Worm (Caenorhabditis elegans): ENCODE results near the gene Y57G11C.1147.

The Y57G11C.1147 gene

ce11 chrIV:14824201-14824600 lies 26.9 kb upstream of the Y57G11C.1147 start:
- TF ChIP-seq ztf-11 (tag; optimal IDR thresholded peaks at IDR 0.05) (no peak), nhr-25 (tag; optimal IDR thresholded peaks at IDR 0.05) (no peak), mbf-1 (tag; optimal IDR thresholded peaks at IDR 0.05) (no peak), ztf-1 (GFP tag; conservative IDR thresholded peaks at IDR 0.05) (0 out of 2 replicates have a peak, but pooled peaks have one; percentile 62), nhr-6 (tag; optimal IDR thresholded peaks at IDR 0.05) (no peak), blmp-1 (tag; optimal IDR thresholded peaks at IDR 0.05; ENCODE audit: insufficient read depth) (no peak), sem-4 (tag; optimal IDR thresholded peaks at IDR 0.05) (no peak)

ce11 chrIV:14822267-14822666 lies 25.0 kb upstream of the Y57G11C.1147 start:
- peak; percentile 11 for TF ChIP-seq ama-1 (optimal IDR thresholded peaks at IDR 0.05)
- peak in 1 of 2 experiments; percentile 48 for TF ChIP-seq lsy-2 (tag; optimal IDR thresholded peaks at IDR 0.05)
- TF ChIP-seq crh-2 (tag; optimal IDR thresholded peaks at IDR 0.05), result peak; percentile 13
- TF ChIP-seq elt-1 (tag; optimal IDR thresholded peaks at IDR 0.05), result no peak
- no peak for TF ChIP-seq skn-1 (tag; optimal IDR thresholded peaks at IDR 0.05)
- peak; percentile 26 for TF ChIP-seq lin-13 (GFP tag; optimal IDR thresholded peaks at IDR 0.05)
- peak; percentile 53 for TF ChIP-seq nhr-21 (tag; optimal IDR thresholded peaks at IDR 0.05)
- TF ChIP-seq unc-55 (GFP tag; optimal IDR thresholded peaks at IDR 0.05), result no peak

- TF ChIP-seq lsy-2 (tag; optimal IDR thresholded peaks at IDR 0.05) (no peak), unc-55 (GFP tag; optimal IDR thresholded peaks at IDR 0.05) (no peak), lin-13 (GFP tag; optimal IDR thresholded peaks at IDR 0.05) (no peak), aly-2 (tag; optimal IDR thresholded peaks at IDR 0.05) (no peak), ztf-1 (GFP tag; conservative IDR thresholded peaks at IDR 0.05) (no peak), sem-4 (tag; optimal IDR thresholded peaks at IDR 0.05) (no peak), ztf-4 (tag; optimal IDR thresholded peaks at IDR 0.05) (no peak), nhr-10 (tag; optimal IDR thresholded peaks at IDR 0.05) (no peak), fos-1 (tag; optimal IDR thresholded peaks at IDR 0.05) (no peak), gmeb-1 (tag; optimal IDR thresholded peaks at IDR 0.05) (no peak), mdl-1 (tag; optimal IDR thresholded peaks at IDR 0.05) (no peak), skn-1 (tag; optimal IDR thresholded peaks at IDR 0.05) (no peak), nhr-6 (tag; optimal IDR thresholded peaks at IDR 0.05) (no peak), ztf-11 (tag; optimal IDR thresholded peaks at IDR 0.05) (no peak), mab-5 (tag; optimal IDR thresholded peaks at IDR 0.05) (no peak)
These were observed 19.0 kb upstream of the Y57G11C.1147 start, which contains the start of gene Y57G11C.46 for ce11 chrIV:14816288-14816687. Gene Y57G11C.46 (minus strand): TSS chrIV:14816388.

ce11 chrIV:14806903-14807302 lies 9.6 kb upstream of the Y57G11C.1147 start, which contains the start of gene oig-5:
Gene oig-5 (plus strand): TSS chrIV:14807203.
- TF ChIP-seq crh-2 (tag; optimal IDR thresholded peaks at IDR 0.05), result no peak
- TF ChIP-seq nhr-21 (tag; optimal IDR thresholded peaks at IDR 0.05), result no peak
- no peak for TF ChIP-seq nhr-25 (tag; optimal IDR thresholded peaks at IDR 0.05)
- no peak for TF ChIP-seq mdl-1 (tag; optimal IDR thresholded peaks at IDR 0.05)
- no peak for TF ChIP-seq lin-39 (tag; optimal IDR thresholded peaks at IDR 0.05)
- TF ChIP-seq aly-2 (tag; optimal IDR thresholded peaks at IDR 0.05), result no peak
- no peak for TF ChIP-seq lin-11 (tag; optimal IDR thresholded peaks at IDR 0.05)
- TF ChIP-seq nhr-237 (tag; optimal IDR thresholded peaks at IDR 0.05), result no peak
- TF ChIP-seq alr-1 (tag; optimal IDR thresholded peaks at IDR 0.05), result no peak
- no peak for TF ChIP-seq F13H6.1 (tag; optimal IDR thresholded peaks at IDR 0.05)
- no peak for TF ChIP-seq snpc-4 (tag; optimal IDR thresholded peaks at IDR 0.05)
- no peak for TF ChIP-seq elt-1 (tag; optimal IDR thresholded peaks at IDR 0.05)
- no peak for TF ChIP-seq unc-39 (tag; optimal IDR thresholded peaks at IDR 0.05)
- no peak for TF ChIP-seq gmeb-1 (tag; optimal IDR thresholded peaks at IDR 0.05)
- no peak for TF ChIP-seq ztf-4 (tag; optimal IDR thresholded peaks at IDR 0.05)
- TF ChIP-seq unc-62 (GFP tag; optimal IDR thresholded peaks at IDR 0.05), result no peak
- TF ChIP-seq unc-55 (GFP tag; optimal IDR thresholded peaks at IDR 0.05), result no peak
- TF ChIP-seq nhr-6 (tag; optimal IDR thresholded peaks at IDR 0.05), result no peak
- TF ChIP-seq ztf-1 (GFP tag; conservative IDR thresholded peaks at IDR 0.05), result no peak

DNA sequence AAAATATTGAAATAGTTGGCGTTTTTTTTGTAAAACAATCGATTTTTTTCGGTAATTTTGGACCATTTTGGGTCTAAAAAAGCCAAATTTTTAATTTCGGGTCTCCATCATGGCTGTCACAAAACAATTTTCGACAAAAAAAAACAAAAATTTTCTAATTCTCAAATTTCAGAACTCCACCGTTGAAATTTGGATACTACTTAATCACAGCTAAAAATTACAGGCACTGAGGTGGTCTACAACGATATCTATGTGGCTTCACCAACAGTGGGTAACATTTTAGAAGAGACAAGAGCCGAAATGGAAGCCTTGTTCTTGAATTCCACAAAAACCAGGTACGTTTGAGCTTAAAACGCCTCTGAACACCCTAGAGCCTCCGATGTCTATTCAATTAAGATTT lies 5.0 kb upstream of the Y57G11C.1147 start, which contains the start of gene Y57G11C.1142:
Y57G11C.1142 (plus strand) TSS at position 301 of the 400 bp plus-strand sequence.
- TF ChIP-seq nhr-6 (tag; optimal IDR thresholded peaks at IDR 0.05) (no peak), ceh-82 (tag; optimal IDR thresholded peaks at IDR 0.05) (no peak), unc-62 (GFP tag; optimal IDR thresholded peaks at IDR 0.05) (no peak), alr-1 (tag; optimal IDR thresholded peaks at IDR 0.05) (no peak), ZK546.5 (tag; optimal IDR thresholded peaks at IDR 0.05) (no peak), aly-2 (tag; optimal IDR thresholded peaks at IDR 0.05) (no peak), gmeb-1 (tag; optimal IDR thresholded peaks at IDR 0.05) (no peak)

Data from whole organism, L2 larva.